Fruit fly (Drosophila melanogaster): ENCODE measurements around the gene CG7766.

CG7766 gene

dm6 chrX:9128012-9128280, 24.4 kb upstream of the CG7766 start:
- no peak for TF ChIP-seq noc (tag; optimal IDR thresholded peaks at IDR 0.05)

dm6 chrX:9127264-9128011, 23.9 kb upstream of the CG7766 start:
- no peak for TF ChIP-seq noc (tag; optimal IDR thresholded peaks at IDR 0.05)

- TF ChIP-seq noc (tag; optimal IDR thresholded peaks at IDR 0.05), result no peak
Observed at dm6 chrX:9122492-9122891, 19.0 kb upstream of the CG7766 start.

dm6 chrX:9120828-9121754, 17.6 kb upstream of the CG7766 start:
- TF ChIP-seq noc (tag; optimal IDR thresholded peaks at IDR 0.05), result no peak

dm6 chrX:9119671-9120364, 16.3 kb upstream of the CG7766 start:
- no peak for TF ChIP-seq noc (tag; optimal IDR thresholded peaks at IDR 0.05)

DNA sequence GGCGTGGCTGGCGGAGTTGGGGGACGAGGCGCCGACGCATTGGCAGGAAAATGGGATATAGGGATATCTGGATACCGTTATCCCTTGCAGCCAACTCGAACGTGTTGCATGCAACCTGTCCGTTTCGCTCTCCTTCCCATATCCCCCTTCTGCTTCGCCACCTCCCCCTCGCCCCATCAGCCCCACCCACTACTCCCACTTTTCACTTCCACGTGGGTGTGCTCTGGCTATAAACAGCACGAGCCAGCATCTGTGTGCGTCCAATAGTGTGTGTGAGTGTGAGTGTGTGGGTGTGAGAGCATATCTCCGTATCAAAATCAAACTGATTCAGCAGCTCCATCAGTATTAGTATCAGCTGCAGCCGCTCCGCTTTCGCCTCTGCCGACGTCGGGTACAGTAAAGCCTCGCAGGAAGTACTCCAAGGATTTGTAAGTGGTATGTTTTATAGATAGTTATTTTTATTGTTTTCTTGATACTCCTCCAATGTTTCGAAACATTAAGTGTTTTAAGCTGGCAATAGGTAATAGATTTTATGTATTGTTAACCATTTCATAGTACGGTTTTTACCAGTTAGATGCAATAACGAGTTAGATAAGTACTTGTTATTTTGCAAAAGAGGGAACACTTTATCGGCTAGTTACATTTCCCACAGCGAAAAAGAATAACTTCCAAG, 15.6 kb upstream of the CG7766 start:
- no peak for TF ChIP-seq noc (tag; optimal IDR thresholded peaks at IDR 0.05)

DNA sequence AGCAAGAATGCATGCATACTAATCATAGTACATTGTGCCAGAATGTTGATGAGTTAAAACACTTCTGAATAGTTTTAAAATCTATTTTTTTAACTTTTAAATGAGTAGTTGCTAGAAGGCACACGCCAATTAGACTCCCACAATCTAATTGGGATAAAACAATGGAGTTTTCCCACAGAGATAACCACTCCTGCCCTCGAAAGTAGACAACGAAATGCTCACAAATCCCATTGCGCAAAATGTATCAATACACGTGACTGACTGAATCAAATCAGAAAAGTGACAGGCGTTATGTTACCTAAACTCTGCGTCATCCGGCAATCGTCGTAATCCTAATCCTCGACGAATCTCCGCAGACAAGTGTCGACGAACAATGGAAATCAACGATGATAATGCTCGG, 14.3 kb upstream of the CG7766 start:
- TF ChIP-seq noc (tag; optimal IDR thresholded peaks at IDR 0.05), result no peak

dm6 chrX:9110155-9110909, 6.8 kb upstream of the CG7766 start:
- TF ChIP-seq noc (tag; optimal IDR thresholded peaks at IDR 0.05), result no peak

DNA sequence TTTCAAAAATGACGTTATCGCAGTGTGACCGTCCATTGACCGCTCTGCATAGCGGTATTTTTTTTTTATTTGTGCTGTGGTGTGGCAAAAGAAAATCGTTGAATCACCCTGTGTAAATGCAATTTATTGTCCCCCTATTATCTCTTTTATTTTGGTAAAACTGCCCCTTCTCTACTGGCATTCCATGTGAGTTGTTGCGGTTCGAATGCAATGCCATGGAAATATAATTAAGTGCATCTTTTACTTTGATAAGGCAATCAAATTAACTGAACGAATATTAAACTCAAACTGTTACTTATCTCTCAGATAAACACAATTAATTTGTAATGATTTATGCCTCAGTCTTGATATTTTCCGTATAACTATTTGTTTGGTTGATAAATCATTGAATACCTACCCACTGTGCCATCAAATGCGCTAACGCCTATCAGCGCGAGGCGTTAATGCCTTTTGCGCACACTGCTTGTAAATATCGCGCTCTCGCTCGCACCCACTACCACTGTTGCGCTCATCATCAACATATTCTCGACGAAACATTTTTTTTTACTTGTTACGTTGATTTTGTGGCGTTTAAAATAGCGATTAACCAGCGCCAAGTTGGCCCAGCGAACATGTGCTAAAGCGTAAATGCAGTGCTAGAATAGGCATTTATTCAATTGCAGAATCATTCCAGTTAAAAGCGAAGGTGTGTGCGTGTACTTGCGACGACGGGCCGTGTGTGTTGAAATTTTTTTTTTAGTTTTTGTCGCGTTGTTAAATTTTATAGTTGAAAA, 5.7 kb upstream of the CG7766 start:
- no peak for TF ChIP-seq noc (tag; optimal IDR thresholded peaks at IDR 0.05)

DNA sequence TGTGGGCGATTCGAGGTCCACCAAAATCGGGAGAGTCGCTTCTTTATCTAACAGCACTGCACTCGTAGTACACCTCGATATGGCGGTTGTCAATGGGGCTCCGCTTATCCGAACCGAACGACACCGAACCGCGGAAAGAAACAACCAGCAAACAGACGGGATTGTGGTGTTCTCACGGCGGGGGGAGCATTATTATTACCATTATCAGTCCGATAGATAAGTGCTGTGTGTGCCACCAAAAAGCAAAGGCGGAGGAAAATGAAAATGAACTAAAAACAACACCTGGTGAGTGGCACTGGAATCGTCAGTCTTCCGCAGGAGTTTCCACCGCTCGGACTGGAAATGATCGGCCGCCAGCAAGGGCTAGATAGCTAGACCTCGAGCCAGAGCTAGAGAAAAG, 4.8 kb upstream of the CG7766 start, which contains the start of gene AP-1gamma:
Gene AP-1gamma (plus strand): TSS at position 305 of the 400 bp plus-strand sequence.
- no peak for TF ChIP-seq noc (tag; optimal IDR thresholded peaks at IDR 0.05)

dm6 chrX:9106775-9107283, 3.3 kb upstream of the CG7766 start, which contains the start of gene Arfrp1:
TSS of gene Arfrp1 (plus strand) at chrX:9107069.
- TF ChIP-seq noc (tag; optimal IDR thresholded peaks at IDR 0.05), result no peak

DNA sequence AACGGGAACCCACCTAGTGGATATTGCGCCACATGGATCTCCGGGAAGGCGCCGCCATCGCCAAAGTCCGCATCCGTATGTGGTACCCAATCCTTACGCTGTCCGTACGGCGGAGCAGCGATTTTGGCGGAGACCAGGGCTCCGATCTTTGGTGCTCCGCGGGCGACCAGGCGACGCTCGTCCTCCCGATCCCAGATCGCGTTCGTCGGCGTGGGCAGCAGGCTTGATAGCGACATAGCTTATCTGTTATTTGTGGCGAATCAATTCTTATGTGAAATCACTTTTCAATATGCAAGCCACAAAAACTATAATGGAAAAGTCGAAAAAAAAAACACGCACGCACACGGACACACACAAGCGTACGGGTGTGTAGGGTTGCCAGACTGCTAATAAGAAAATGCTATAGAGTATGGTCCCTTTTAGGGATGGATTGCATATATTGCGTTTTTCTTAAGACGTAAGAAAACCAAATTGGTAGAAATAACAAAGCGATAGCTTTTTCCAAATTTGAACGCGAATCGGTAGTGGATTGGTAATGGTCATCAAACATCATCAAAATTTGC, 2.8 kb upstream of the CG7766 start, which contains the start of gene Bx42:
Gene Bx42 (minus strand): TSS at position 393 of the 563 bp plus-strand sequence.
- no peak for TF ChIP-seq noc (tag; optimal IDR thresholded peaks at IDR 0.05)

dm6 chrX:9102125-9102524, 1.4 kb downstream of the CG7766 start:
- TF ChIP-seq noc (tag; optimal IDR thresholded peaks at IDR 0.05), result no peak

DNA sequence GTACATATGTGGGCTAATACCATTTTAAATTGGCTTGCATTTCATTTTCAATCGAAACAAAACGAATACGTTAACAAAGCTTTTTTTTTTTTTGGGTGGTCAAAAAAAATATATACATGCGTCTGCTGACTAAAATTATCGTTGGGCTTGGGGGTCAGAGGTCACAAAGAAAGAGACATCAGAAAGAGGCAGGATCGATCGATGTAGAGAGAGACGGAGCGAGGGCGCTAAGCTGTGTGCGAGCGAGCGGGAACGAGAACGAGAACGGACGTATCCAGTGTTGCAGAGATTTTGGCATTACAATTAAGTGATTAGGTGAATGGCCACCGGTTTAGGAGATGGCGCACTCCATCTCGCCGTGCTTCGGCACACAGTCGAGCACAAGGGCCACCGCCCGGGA, 9.6 kb downstream of the CG7766 start:
- no peak for TF ChIP-seq noc (tag; optimal IDR thresholded peaks at IDR 0.05)
